Worm (Caenorhabditis elegans): ENCODE data around the gene cbs-2.

ce11 chrII:2236352-2236751 lies 13.0 kb upstream of the cbs-2 start:
- TF ChIP-seq egl-27 (tag; optimal IDR thresholded peaks at IDR 0.05) (no peak), elt-3 (tag; optimal IDR thresholded peaks at IDR 0.05) (no peak), nhr-11 (tag; optimal IDR thresholded peaks at IDR 0.05) (no peak), elt-2 (tag; optimal IDR thresholded peaks at IDR 0.05) (no peak), nhr-23 (tag; optimal IDR thresholded peaks at IDR 0.05) (no peak), ceh-9 (tag; optimal IDR thresholded peaks at IDR 0.05) (no peak), zag-1 (tag; optimal IDR thresholded peaks at IDR 0.05) (no peak), ztf-11 (tag; optimal IDR thresholded peaks at IDR 0.05) (no peak), ceh-28 (tag; optimal IDR thresholded peaks at IDR 0.05) (peak; percentile 75), unc-62 (GFP tag; optimal IDR thresholded peaks at IDR 0.05) (no peak), egl-5 (tag; optimal IDR thresholded peaks at IDR 0.05) (no peak), ztf-4 (tag; optimal IDR thresholded peaks at IDR 0.05) (no peak), lin-15B (tag; optimal IDR thresholded peaks at IDR 0.05) (no peak), nhr-77 (tag; optimal IDR thresholded peaks at IDR 0.05) (no peak)

Measured in whole organism, L3 larva.